Fruit fly (Drosophila melanogaster) whole organism, embryonic: Measurements from ENCODE around the gene Cpr66Cb.
A peak's percentile ranks its signal among the peaks of the same experiment; 100 is the strongest.

ENCODE experiments used
- Asciz ChIP-seq: fragments of 200-800 bp; sonication (Bioruptor generic); optimal IDR thresholded peaks from 2 replicates; lab custom pipeline; 2017; ENCODE audit warnings: missing biosample characterization, mild to moderate bottlenecking, missing genetic modification characterization, missing genetic modification reagents
- Atf3 ChIP-seq: fragments of 200-800 bp; sonication (Bioruptor generic); optimal IDR thresholded peaks from 3 replicates; lab custom pipeline; 2016; ENCODE audit warnings: missing biosample characterization, missing genetic modification characterization
- Awh ChIP-seq: fragments of 200-800 bp; sonication (Bioruptor generic); IDR thresholded peaks from 2 replicates; pipeline ENCODE4, ENCODE4 v1.3.6; 2022; ENCODE audit warnings: missing biosample characterization, missing genetic modification characterization
- CG10209 ChIP-seq: fragments of 200-800 bp; sonication (Bioruptor generic); optimal IDR thresholded peaks from 3 replicates; lab custom pipeline; 2017; ENCODE audit warnings: missing biosample characterization, mild to moderate bottlenecking, missing genetic modification characterization, missing genetic modification reagents
- CG10321 ChIP-seq: fragments of 200-800 bp; sonication (Bioruptor generic); IDR thresholded peaks from 2 replicates; pipeline ENCODE4 v1.3.6; 2022; ENCODE audit warnings: missing biosample characterization, missing genetic modification characterization
- CG11093 ChIP-seq: fragments of 200-800 bp; sonication (Bioruptor generic); IDR thresholded peaks from 3 replicates; pipeline ENCODE4 v1.3.6; 2022; ENCODE audit warnings: missing biosample characterization, missing genetic modification characterization
- CG11723 ChIP-seq: fragments of 200-800 bp; sonication (Bioruptor generic); optimal IDR thresholded peaks from 2 replicates; lab custom pipeline; 2017; ENCODE audit warnings: missing biosample characterization, mild to moderate bottlenecking, missing genetic modification characterization
- CG13894 ChIP-seq: fragments of 200-800 bp; sonication (Bioruptor generic); optimal IDR thresholded peaks from 3 replicates; lab custom pipeline; 2018; ENCODE audit warnings: missing biosample characterization, mild to moderate bottlenecking, missing genetic modification characterization, moderate library complexity
- CG1602 ChIP-seq: fragments of 200-800 bp; sonication (Bioruptor generic); optimal IDR thresholded peaks from 3 replicates; lab custom pipeline; 2016; ENCODE audit warnings: missing biosample characterization, missing genetic modification characterization
- CG17612 ChIP-seq: fragments of 200-800 bp; sonication (Bioruptor generic); IDR thresholded peaks from 2 replicates; pipeline ENCODE4 v1.3.6; 2022; ENCODE audit warnings: missing biosample characterization, missing genetic modification characterization
- CG2199 ChIP-seq: fragments of 200-800 bp; sonication (Bioruptor generic); IDR thresholded peaks from 3 replicates; pipeline ENCODE4 v1.3.6; 2022; ENCODE audit warnings: missing biosample characterization, missing genetic modification characterization
- CG34422 ChIP-seq: fragments of 200-800 bp; sonication (Bioruptor generic); IDR thresholded peaks from 3 replicates; pipeline ENCODE4 v1.3.6; 2022; ENCODE audit warnings: missing biosample characterization, missing genetic modification characterization
- CG4404 ChIP-seq: fragments of 200-800 bp; sonication (Bioruptor generic); IDR thresholded peaks from 2 replicates; pipeline ENCODE4 v1.3.6; 2022; ENCODE audit warnings: missing biosample characterization, missing genetic modification characterization
- CG4617 ChIP-seq: fragments of 200-800 bp; sonication (Bioruptor generic); optimal IDR thresholded peaks from 3 replicates; lab custom pipeline; 2016; ENCODE audit warnings: missing biosample characterization, missing genetic modification characterization, borderline replicate concordance
- CG5953 ChIP-seq: fragments of 200-800 bp; sonication (Bioruptor generic); IDR thresholded peaks from 2 replicates; pipeline ENCODE4 v1.3.6; 2022; ENCODE audit warnings: missing biosample characterization, missing genetic modification characterization
- CG7745 ChIP-seq: fragments of 200-800 bp; sonication (Bioruptor generic); optimal IDR thresholded peaks from 2 replicates; lab custom pipeline; 2018; ENCODE audit warnings: missing biosample characterization, mild to moderate bottlenecking, missing genetic modification characterization, moderate library complexity
- CG9437 ChIP-seq: fragments of 200-800 bp; sonication (Bioruptor generic); optimal IDR thresholded peaks from 2 replicates; lab custom pipeline; 2018; ENCODE audit warnings: missing biosample characterization, mild to moderate bottlenecking, missing genetic modification characterization
- CG9932 ChIP-seq: fragments of 200-800 bp; sonication (Bioruptor generic); IDR thresholded peaks from 2 replicates; pipeline ENCODE4 v1.3.6; 2022; ENCODE audit warnings: missing biosample characterization, missing genetic modification characterization
- CHES-1-like ChIP-seq: fragments of 200-800 bp; sonication (Bioruptor generic); optimal IDR thresholded peaks from 2 replicates; lab custom pipeline; 2016; ENCODE audit warnings: missing biosample characterization, missing genetic modification characterization
- Dfd ChIP-seq, 2 experiments: fragments of >200 bp; optimal IDR thresholded peaks; 2 replicates each; lab custom pipeline; 2017; ENCODE audit warnings: missing biosample characterization in 2 of 2, missing genetic modification characterization in 2 of 2
- Fer1 ChIP-seq: fragments of 200-800 bp; sonication (Bioruptor generic); optimal IDR thresholded peaks from 2 replicates; lab custom pipeline; 2017; ENCODE audit warnings: missing biosample characterization, mild to moderate bottlenecking, missing genetic modification characterization
- Kr ChIP-seq: fragments of 200-800 bp; sonication (Bioruptor generic); optimal IDR thresholded peaks from 2 replicates; lab custom pipeline; 2017; ENCODE audit warnings: missing biosample characterization, mild to moderate bottlenecking, missing genetic modification characterization
- Myb ChIP-seq: fragments of 200-800 bp; sonication (Bioruptor generic); optimal IDR thresholded peaks from 2 replicates; lab custom pipeline; 2016; ENCODE audit warnings: missing biosample characterization, missing genetic modification characterization
- NK7.1 ChIP-seq: fragments of 200-800 bp; sonication (Bioruptor generic); optimal IDR thresholded peaks from 3 replicates; lab custom pipeline; 2016; ENCODE audit warnings: missing biosample characterization, missing genetic modification characterization
- Nf-YA ChIP-seq: fragments of 200-800 bp; sonication (Bioruptor generic); IDR thresholded peaks from 2 replicates; pipeline ENCODE4 v1.3.6; 2022; ENCODE audit warnings: missing biosample characterization, missing genetic modification characterization
- Sin3A ChIP-seq: fragments of >200 bp; optimal IDR thresholded peaks from 2 replicates; lab custom pipeline; 2018
- Xbp1 ChIP-seq: fragments of 200-800 bp; sonication (Bioruptor generic); optimal IDR thresholded peaks from 3 replicates; lab custom pipeline; 2016; ENCODE audit warnings: missing biosample characterization, mild to moderate bottlenecking, missing genetic modification characterization
- aop ChIP-seq: fragments of 200-800 bp; sonication (Bioruptor generic); IDR thresholded peaks from 2 replicates; pipeline ENCODE4 v1.3.6; 2022; ENCODE audit warnings: missing biosample characterization, missing genetic modification characterization
- ato ChIP-seq: fragments of 200-800 bp; sonication (Bioruptor generic); IDR thresholded peaks from 2 replicates; pipeline ENCODE4 v1.3.6; 2022; ENCODE audit warnings: missing biosample characterization, missing genetic modification characterization; ENCODE audit not compliant: partially characterized antibody
- bowl ChIP-seq: fragments of 200-800 bp; sonication (Bioruptor generic); IDR thresholded peaks from 2 replicates; pipeline ENCODE4 v1.3.6; 2022; ENCODE audit warnings: missing biosample characterization, missing genetic modification characterization
- cad ChIP-seq: fragments of >200 bp; optimal IDR thresholded peaks from 2 replicates; lab custom pipeline; 2017; ENCODE audit warnings: missing biosample characterization, missing genetic modification characterization
- da ChIP-seq: fragments of 200-800 bp; sonication (Bioruptor generic); optimal IDR thresholded peaks from 2 replicates; lab custom pipeline; 2016; ENCODE audit warnings: missing biosample characterization, missing genetic modification characterization
- dimm ChIP-seq: fragments of 200-800 bp; sonication (Bioruptor generic); IDR thresholded peaks from 2 replicates; pipeline ENCODE4 v1.3.6; 2022; ENCODE audit warnings: missing biosample characterization, missing genetic modification characterization
- ems ChIP-seq: fragments of 200-800 bp; sonication (Bioruptor generic); optimal IDR thresholded peaks from 3 replicates; lab custom pipeline; 2016; ENCODE audit warnings: missing biosample characterization, missing genetic modification characterization
- ftz-f1 ChIP-seq: fragments of 200-800 bp; sonication (Bioruptor generic); optimal IDR thresholded peaks from 2 replicates; lab custom pipeline; 2016; ENCODE audit warnings: missing biosample characterization, missing genetic modification characterization
- gcm2 ChIP-seq: fragments of 200-800 bp; sonication (Bioruptor generic); optimal IDR thresholded peaks from 2 replicates; lab custom pipeline; 2016; ENCODE audit warnings: missing biosample characterization, missing genetic modification characterization
- gsb ChIP-seq: fragments of 200-800 bp; sonication (Bioruptor generic); IDR thresholded peaks from 2 replicates; pipeline ENCODE4 v1.3.6; 2022; ENCODE audit warnings: missing biosample characterization, missing genetic modification characterization
- ind ChIP-seq: fragments of 200-800 bp; sonication (Bioruptor generic); optimal IDR thresholded peaks from 3 replicates; lab custom pipeline; 2016; ENCODE audit warnings: missing biosample characterization, missing genetic modification characterization
- jumu ChIP-seq: fragments of 200-800 bp; sonication (Bioruptor generic); optimal IDR thresholded peaks from 3 replicates; lab custom pipeline; 2016; ENCODE audit warnings: missing biosample characterization, missing genetic modification characterization
- lab ChIP-seq: fragments of 200-800 bp; sonication (Bioruptor generic); optimal IDR thresholded peaks from 3 replicates; lab custom pipeline; 2017; ENCODE audit warnings: missing biosample characterization, missing genetic modification characterization, mild to moderate bottlenecking, moderate library complexity, missing genetic modification reagents
- lov ChIP-seq, 2 experiments: fragments of 200-800 bp in 1 of 2; fragments of >200 bp in 1 of 2; sonication (Bioruptor generic) in 1 of 2; IDR thresholded peaks in 1 of 2; optimal IDR thresholded peaks in 1 of 2; 2 replicates in 1 of 2; 3 replicates in 1 of 2; pipeline versions ENCODE4 v1.3.6 to Lab custom; 2017 to 2022; ENCODE audit warnings: missing biosample characterization in 1 of 2, missing genetic modification characterization in 1 of 2
- mirr ChIP-seq: fragments of 200-800 bp; sonication (Bioruptor generic); optimal IDR thresholded peaks from 3 replicates; lab custom pipeline; 2018; ENCODE audit warnings: missing biosample characterization, mild to moderate bottlenecking, missing genetic modification characterization
- mld ChIP-seq: fragments of 200-800 bp; sonication (Bioruptor generic); IDR thresholded peaks from 3 replicates; pipeline ENCODE4 v1.3.6; 2022; ENCODE audit warnings: missing biosample characterization, missing genetic modification characterization; ENCODE audit not compliant: partially characterized antibody
- nau ChIP-seq: fragments of 200-800 bp; sonication (Bioruptor generic); optimal IDR thresholded peaks from 3 replicates; lab custom pipeline; 2017; ENCODE audit warnings: missing biosample characterization, mild to moderate bottlenecking, missing genetic modification characterization, missing genetic modification reagents
- pan ChIP-seq, 4 experiments: fragments of >200 bp in 3 of 4; fragments of 200-800 bp in 1 of 4; sonication (Bioruptor generic) in 1 of 4; optimal IDR thresholded peaks in 3 of 4; IDR thresholded peaks in 1 of 4; 2 replicates each; pipeline versions ENCODE4 v1.3.6 to Lab custom; 2017 to 2022; ENCODE audit warnings: missing biosample characterization in 2 of 4, missing genetic modification characterization in 2 of 4, mixed read lengths in 1 of 4
- pita ChIP-seq: fragments of 200-800 bp; sonication (Bioruptor generic); optimal IDR thresholded peaks from 2 replicates; lab custom pipeline; 2017; ENCODE audit warnings: missing biosample characterization, mild to moderate bottlenecking, missing genetic modification characterization
- pnt ChIP-seq: fragments of 200-800 bp; sonication (Bioruptor generic); optimal IDR thresholded peaks from 3 replicates; lab custom pipeline; 2016; ENCODE audit warnings: missing biosample characterization, missing genetic modification characterization
- tup ChIP-seq: fragments of 200-800 bp; sonication (Bioruptor generic); optimal IDR thresholded peaks from 2 replicates; lab custom pipeline; 2016; ENCODE audit warnings: missing biosample characterization, mild to moderate bottlenecking, missing genetic modification characterization, moderate library complexity
- twi ChIP-seq: fragments of 200-800 bp; optimal IDR thresholded peaks from 2 replicates; lab custom pipeline; 2019; ENCODE audit warnings: missing biosample characterization, mild to moderate bottlenecking, missing genetic modification characterization, moderate library complexity
- vnd ChIP-seq: fragments of 200-800 bp; sonication (Bioruptor generic); IDR thresholded peaks from 3 replicates; pipeline ENCODE4 v1.3.6; 2022; ENCODE audit warnings: missing biosample characterization, missing genetic modification characterization; ENCODE audit not compliant: partially characterized antibody
- zf30C ChIP-seq: fragments of 200-800 bp; sonication (Bioruptor generic); optimal IDR thresholded peaks from 3 replicates; lab custom pipeline; 2018; ENCODE audit warnings: missing biosample characterization, mild to moderate bottlenecking, missing genetic modification characterization

Cpr66Cb gene

dm6 chr3L:8360643-8361110 is 24.2 kb downstream of the Cpr66Cb start, which contains the start of gene Idh (continued):
- TF ChIP-seq lov (optimal IDR thresholded peaks at IDR 0.05; lab: Kevin White, UChicago), result no peak
- TF ChIP-seq lov (GFP tag; IDR thresholded peaks at IDR 0.05; lab: Robert Waterston, UW), result no peak
- TF ChIP-seq Fer1, result no peak
- no peak for TF ChIP-seq NK7.1 (GFP tag; lab: Kevin White, UChicago)
- TF ChIP-seq CG11723 (GFP tag; lab: Kevin White, UChicago), result no peak
- no peak for TF ChIP-seq aop
- TF ChIP-seq Myb (GFP tag; lab: Kevin White, UChicago), result peak; percentile 26
- no peak for TF ChIP-seq ftz-f1 (GFP tag; lab: Kevin White, UChicago)
- TF ChIP-seq CG10209 (GFP tag; lab: Kevin White, UChicago), result no peak
- TF ChIP-seq nau (GFP tag; lab: Kevin White, UChicago), result no peak
- no peak for TF ChIP-seq pnt (GFP tag; lab: Kevin White, UChicago)
- TF ChIP-seq CG4404, result no peak
- no peak for TF ChIP-seq Atf3 (GFP tag; lab: Kevin White, UChicago)
- no peak for TF ChIP-seq CG5953
- no peak for TF ChIP-seq tup (GFP tag; lab: Kevin White, UChicago)
- TF ChIP-seq Nf-YA, result no peak
- no peak for TF ChIP-seq da
- TF ChIP-seq Sin3A (lab: Kevin White, UChicago), result no peak
- TF ChIP-seq pita (GFP tag; lab: Kevin White, UChicago), result no peak
- TF ChIP-seq CG10321 (GFP tag; lab: Robert Waterston, UW), result no peak
- no peak for TF ChIP-seq Dfd (GFP tag; optimal IDR thresholded peaks at IDR 0.05; lab: Kevin White, UChicago)
- TF ChIP-seq jumu, result no peak
- no peak for TF ChIP-seq Asciz
- TF ChIP-seq ato (GFP tag; lab: Robert Waterston, UW), result 0 out of 2 replicates have a peak, but pooled peaks have one; percentile 17
- TF ChIP-seq CG1602 (GFP tag; lab: Kevin White, UChicago), result no peak
- no peak for TF ChIP-seq pan (optimal IDR thresholded peaks at IDR 0.05; lab: Kevin White, UChicago)
- no peak for TF ChIP-seq pan (GFP tag; optimal IDR thresholded peaks at IDR 0.05 in 1 of 2, IDR thresholded peaks at IDR 0.05 in 1 of 2)
- no peak for TF ChIP-seq CG17612
- TF ChIP-seq CG11093 (GFP tag; lab: Robert Waterston, UW), result no peak
- no peak for TF ChIP-seq CG9437 (GFP tag; lab: Kevin White, UChicago)
- no peak for TF ChIP-seq CG2199
- no peak for TF ChIP-seq dimm (GFP tag; lab: Robert Waterston, UW)
- TF ChIP-seq twi (tag; lab: Kevin White, UChicago), result no peak
- TF ChIP-seq lab, result peak; percentile 57
- no peak for TF ChIP-seq ind (GFP tag; lab: Kevin White, UChicago)
- TF ChIP-seq gcm2 (GFP tag; lab: Kevin White, UChicago), result no peak
- peak; percentile 1 for TF ChIP-seq CHES-1-like (GFP tag; lab: Kevin White, UChicago)
- no peak for TF ChIP-seq bowl (GFP tag; lab: Robert Waterston, UW)
- TF ChIP-seq cad (GFP tag; lab: Kevin White, UChicago), result no peak
- no peak for TF ChIP-seq Xbp1 (GFP tag; lab: Kevin White, UChicago)
- TF ChIP-seq CG4617 (GFP tag; lab: Kevin White, UChicago), result no peak
- TF ChIP-seq Awh (GFP tag; lab: Robert Waterston, UW), result no peak
- TF ChIP-seq mld (GFP tag; lab: Robert Waterston, UW), result no peak
- peak; percentile 34 for TF ChIP-seq CG9932 (GFP tag; lab: Robert Waterston, UW)
- TF ChIP-seq zf30C (GFP tag; lab: Kevin White, UChicago), result no peak
- TF ChIP-seq CG13894 (tag; lab: Kevin White, UChicago), result peak; percentile 41
- peak; percentile 85 for TF ChIP-seq mirr
- TF ChIP-seq CG7745 (tag; lab: Kevin White, UChicago), result no peak
- peak; percentile 71; the same call in 1 of the 3 replicates for TF ChIP-seq CG34422
- no peak for TF ChIP-seq gsb
- no peak for TF ChIP-seq Kr (GFP tag; lab: Kevin White, UChicago)
- no peak for TF ChIP-seq vnd
- TF ChIP-seq ems (GFP tag; lab: Kevin White, UChicago), result no peak
